Fruit fly (Drosophila melanogaster) whole organism, embryonic: Measurements from ENCODE around the gene CG18598.

Experiments
- Aef1 ChIP-seq: fragments of 200-800 bp; sonication (Bioruptor generic); IDR thresholded peaks from 3 replicates; pipeline ENCODE4 v1.3.6; 2022; ENCODE audit warnings: missing biosample characterization, missing genetic modification characterization
- CG12942 ChIP-seq: fragments of 200-800 bp; sonication (Bioruptor generic); optimal IDR thresholded peaks from 3 replicates; lab custom pipeline; 2016; ENCODE audit warnings: missing biosample characterization, missing genetic modification characterization
- CG15514 ChIP-seq: fragments of 200-800 bp; sonication (Bioruptor generic); optimal IDR thresholded peaks from 3 replicates; lab custom pipeline; 2017; ENCODE audit warnings: missing biosample characterization, missing genetic modification characterization, mild to moderate bottlenecking, moderate library complexity, missing genetic modification reagents
- CG1602 ChIP-seq: fragments of 200-800 bp; sonication (Bioruptor generic); optimal IDR thresholded peaks from 3 replicates; lab custom pipeline; 2016; ENCODE audit warnings: missing biosample characterization, missing genetic modification characterization
- CG17186 ChIP-seq: fragments of 200-800 bp; sonication (Bioruptor generic); optimal IDR thresholded peaks from 3 replicates; lab custom pipeline; 2017; ENCODE audit warnings: missing biosample characterization, missing genetic modification reagents, missing genetic modification characterization
- CG30431 ChIP-seq: fragments of 200-800 bp; sonication (Bioruptor generic); optimal IDR thresholded peaks from 2 replicates; lab custom pipeline; 2017; ENCODE audit warnings: missing biosample characterization, missing genetic modification characterization
- CG31365 ChIP-seq: fragments of 200-800 bp; sonication (Bioruptor generic); optimal IDR thresholded peaks from 2 replicates; lab custom pipeline; 2018; ENCODE audit warnings: missing biosample characterization, mild to moderate bottlenecking, missing genetic modification characterization
- CG34376 ChIP-seq: fragments of 200-800 bp; sonication (Bioruptor generic); optimal IDR thresholded peaks from 2 replicates; lab custom pipeline; 2018; ENCODE audit warnings: missing biosample characterization, mild to moderate bottlenecking, missing genetic modification characterization
- CG3726 ChIP-seq: fragments of 200-800 bp; sonication (Bioruptor generic); IDR thresholded peaks from 3 replicates; pipeline ENCODE4, ENCODE4 v1.3.6; 2022; ENCODE audit warnings: missing biosample characterization, missing genetic modification characterization
- CG3995 ChIP-seq: fragments of 200-800 bp; sonication (Bioruptor generic); optimal IDR thresholded peaks from 3 replicates; lab custom pipeline; 2016; ENCODE audit warnings: missing biosample characterization, missing genetic modification characterization
- CG4360 ChIP-seq: fragments of 200-800 bp; sonication (Bioruptor generic); IDR thresholded peaks from 2 replicates; pipeline ENCODE4 v1.3.6; 2022; ENCODE audit warnings: missing biosample characterization, missing genetic modification characterization
- CG6791 ChIP-seq: fragments of 200-800 bp; sonication (Bioruptor generic); IDR thresholded peaks from 3 replicates; pipeline ENCODE4 v1.3.6; 2022; ENCODE audit warnings: missing biosample characterization, missing genetic modification characterization; ENCODE audit not compliant: partially characterized antibody
- CG7963 ChIP-seq: fragments of 200-800 bp; sonication (Bioruptor generic); IDR thresholded peaks from 3 replicates; pipeline ENCODE4 v1.3.6; 2022; ENCODE audit warnings: missing biosample characterization, missing genetic modification characterization; ENCODE audit not compliant: partially characterized antibody
- CG8924 ChIP-seq: fragments of 200-800 bp; optimal IDR thresholded peaks from 3 replicates; lab custom pipeline; 2019; ENCODE audit warnings: missing biosample characterization, mild to moderate bottlenecking, missing genetic modification characterization, moderate library complexity
- CG9437 ChIP-seq: fragments of 200-800 bp; sonication (Bioruptor generic); optimal IDR thresholded peaks from 2 replicates; lab custom pipeline; 2018; ENCODE audit warnings: missing biosample characterization, mild to moderate bottlenecking, missing genetic modification characterization
- CG9797 ChIP-seq: fragments of 200-800 bp; sonication (Bioruptor generic); optimal IDR thresholded peaks from 3 replicates; lab custom pipeline; 2018; ENCODE audit warnings: missing biosample characterization, mild to moderate bottlenecking, missing genetic modification characterization
- Deaf1 ChIP-seq: fragments of 200-800 bp; optimal IDR thresholded peaks from 3 replicates; lab custom pipeline; 2019; ENCODE audit warnings: missing biosample characterization, mild to moderate bottlenecking, missing genetic modification characterization, moderate library complexity
- Elba2 ChIP-seq: fragments of 200-800 bp; sonication (Bioruptor generic); optimal IDR thresholded peaks from 3 replicates; lab custom pipeline; 2016; ENCODE audit warnings: missing biosample characterization, missing genetic modification characterization
- MESR4 ChIP-seq: fragments of 200-800 bp; sonication (Bioruptor generic); optimal IDR thresholded peaks from 2 replicates; lab custom pipeline; 2018; ENCODE audit warnings: missing biosample characterization, mild to moderate bottlenecking, missing genetic modification characterization, moderate library complexity
- NC2α ChIP-seq: fragments of 200-800 bp; sonication (Bioruptor generic); optimal IDR thresholded peaks from 2 replicates; lab custom pipeline; 2016; ENCODE audit warnings: missing biosample characterization, missing genetic modification characterization
- NfI ChIP-seq: fragments of 200-800 bp; sonication (Bioruptor generic); optimal IDR thresholded peaks from 3 replicates; lab custom pipeline; 2018; ENCODE audit warnings: missing biosample characterization, mild to moderate bottlenecking, missing genetic modification characterization, moderate library complexity
- Opbp ChIP-seq: fragments of 200-800 bp; sonication (Bioruptor generic); IDR thresholded peaks from 3 replicates; pipeline ENCODE4 v1.3.6; 2022; ENCODE audit warnings: missing biosample characterization, missing genetic modification characterization; ENCODE audit not compliant: partially characterized antibody
- PHDP ChIP-seq: fragments of 200-800 bp; sonication (Bioruptor generic); optimal IDR thresholded peaks from 3 replicates; lab custom pipeline; 2018; ENCODE audit warnings: missing biosample characterization, mild to moderate bottlenecking, missing genetic modification characterization, moderate library complexity
- Sin3A ChIP-seq: fragments of >200 bp; optimal IDR thresholded peaks from 2 replicates; lab custom pipeline; 2018
- Sry-δ ChIP-seq: fragments of 200-800 bp; sonication (Bioruptor generic); optimal IDR thresholded peaks from 2 replicates; lab custom pipeline; 2016; ENCODE audit warnings: missing biosample characterization, missing genetic modification characterization
- Xrp1 ChIP-seq: fragments of 200-800 bp; sonication (Bioruptor generic); IDR thresholded peaks from 2 replicates; pipeline ENCODE4 v1.3.6; 2022; ENCODE audit warnings: missing biosample characterization, missing genetic modification characterization
- YL-1 ChIP-seq: fragments of 200-800 bp; sonication (Bioruptor generic); optimal IDR thresholded peaks from 3 replicates; lab custom pipeline; 2017; ENCODE audit warnings: missing biosample characterization, mild to moderate bottlenecking, missing genetic modification characterization
- ap ChIP-seq: fragments of 200-800 bp; sonication (Bioruptor generic); IDR thresholded peaks from 2 replicates; pipeline ENCODE4 v1.3.6; 2022; ENCODE audit warnings: missing biosample characterization, missing genetic modification characterization
- bab2 ChIP-seq: fragments of 200-800 bp; sonication (Bioruptor generic); optimal IDR thresholded peaks from 2 replicates; lab custom pipeline; 2016; ENCODE audit warnings: missing biosample characterization, missing genetic modification characterization
- crol ChIP-seq: fragments of 200-800 bp; sonication (Bioruptor generic); IDR thresholded peaks from 2 replicates; pipeline ENCODE4 v1.3.6; 2022; ENCODE audit warnings: missing biosample characterization, missing genetic modification characterization
- dmrt99B ChIP-seq: fragments of 200-800 bp; sonication (Bioruptor generic); optimal IDR thresholded peaks from 2 replicates; lab custom pipeline; 2018; ENCODE audit warnings: missing biosample characterization, mild to moderate bottlenecking, missing genetic modification characterization, moderate library complexity
- hbn ChIP-seq: fragments of 200-800 bp; sonication (Bioruptor generic); IDR thresholded peaks from 2 replicates; pipeline ENCODE4 v1.3.6; 2022; ENCODE audit warnings: missing biosample characterization, missing genetic modification characterization; ENCODE audit not compliant: partially characterized antibody
- klu ChIP-seq: fragments of 200-800 bp; sonication (Bioruptor generic); IDR thresholded peaks from 2 replicates; pipeline ENCODE4 v1.3.6; 2022; ENCODE audit warnings: missing biosample characterization, missing genetic modification characterization
- knrl ChIP-seq: fragments of 200-800 bp; sonication (Bioruptor generic); IDR thresholded peaks from 3 replicates; pipeline ENCODE4 v1.3.6; 2022; ENCODE audit warnings: missing biosample characterization, missing genetic modification characterization; ENCODE audit not compliant: partially characterized antibody
- mirr ChIP-seq: fragments of 200-800 bp; sonication (Bioruptor generic); optimal IDR thresholded peaks from 3 replicates; lab custom pipeline; 2018; ENCODE audit warnings: missing biosample characterization, mild to moderate bottlenecking, missing genetic modification characterization
- nerfin-1 ChIP-seq: fragments of 200-800 bp; sonication (Bioruptor generic); optimal IDR thresholded peaks from 3 replicates; lab custom pipeline; 2019; ENCODE audit warnings: missing biosample characterization, mild to moderate bottlenecking, missing genetic modification characterization, moderate library complexity
- nerfin-2 ChIP-seq: fragments of 200-800 bp; sonication (Bioruptor generic); IDR thresholded peaks from 2 replicates; pipeline ENCODE4 v1.3.6; 2022; ENCODE audit warnings: missing biosample characterization, missing genetic modification characterization; ENCODE audit not compliant: partially characterized antibody
- nmo ChIP-seq: fragments of 200-800 bp; sonication (Bioruptor generic); optimal IDR thresholded peaks from 2 replicates; lab custom pipeline; 2018; ENCODE audit warnings: missing biosample characterization, mild to moderate bottlenecking, missing genetic modification characterization, moderate library complexity
- pan ChIP-seq, 4 experiments: fragments of >200 bp in 3 of 4; fragments of 200-800 bp in 1 of 4; sonication (Bioruptor generic) in 1 of 4; optimal IDR thresholded peaks in 3 of 4; IDR thresholded peaks in 1 of 4; 2 replicates each; pipeline versions ENCODE4 v1.3.6 to Lab custom; 2017 to 2022; ENCODE audit warnings: missing biosample characterization in 2 of 4, missing genetic modification characterization in 2 of 4, mixed read lengths in 1 of 4
- rib ChIP-seq: fragments of 200-800 bp; sonication (Bioruptor generic); IDR thresholded peaks from 2 replicates; pipeline ENCODE4 v1.3.6; 2022; ENCODE audit warnings: missing biosample characterization, missing genetic modification characterization
- sima ChIP-seq: fragments of 200-800 bp; sonication (Bioruptor generic); optimal IDR thresholded peaks from 2 replicates; lab custom pipeline; 2016; ENCODE audit warnings: missing biosample characterization, missing genetic modification characterization
- slp2 ChIP-seq: fragments of 200-800 bp; sonication (Bioruptor generic); optimal IDR thresholded peaks from 2 replicates; lab custom pipeline; 2016; ENCODE audit warnings: missing biosample characterization, missing genetic modification characterization
- sug ChIP-seq: fragments of 200-800 bp; optimal IDR thresholded peaks from 2 replicates; lab custom pipeline; 2019; ENCODE audit warnings: missing biosample characterization, mild to moderate bottlenecking, missing genetic modification characterization, moderate library complexity
- tin ChIP-seq: fragments of 200-800 bp; sonication (Bioruptor generic); optimal IDR thresholded peaks from 3 replicates; lab custom pipeline; 2016; ENCODE audit warnings: missing biosample characterization, missing genetic modification characterization
- trh ChIP-seq: fragments of 200-800 bp; sonication (Bioruptor generic); optimal IDR thresholded peaks from 2 replicates; lab custom pipeline; 2016; ENCODE audit warnings: missing biosample characterization, missing genetic modification characterization
- wek ChIP-seq: fragments of 200-800 bp; sonication (Bioruptor generic); optimal IDR thresholded peaks from 3 replicates; lab custom pipeline; 2018; ENCODE audit warnings: missing biosample characterization, mild to moderate bottlenecking, missing genetic modification characterization, moderate library complexity
- zfh1 ChIP-seq: fragments of 200-800 bp; sonication (Bioruptor generic); IDR thresholded peaks from 3 replicates; pipeline ENCODE4 v1.3.6; 2022; ENCODE audit warnings: missing biosample characterization, missing genetic modification characterization

CG18598 gene

DNA sequence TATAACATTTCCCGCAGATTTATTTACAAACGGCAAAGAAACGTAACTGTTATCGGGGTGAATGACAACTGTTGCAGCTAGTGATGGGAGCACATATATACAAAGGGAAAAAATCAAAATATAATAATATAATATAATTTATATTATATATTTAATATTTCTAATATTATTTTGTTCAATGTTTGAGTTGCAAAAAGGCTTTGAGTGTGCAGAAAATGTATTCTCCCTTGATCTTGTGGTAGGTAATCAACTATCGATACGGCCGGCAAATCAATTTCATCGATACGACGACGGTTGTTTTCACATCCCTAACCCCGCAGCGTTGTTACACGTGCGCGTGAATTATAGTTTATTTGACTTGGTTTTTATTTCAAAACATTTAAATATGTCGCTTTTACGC, 27.5 kb upstream of the CG18598 start, which contains the start of the genes mTerf5 and Non3 (continued):
- TF ChIP-seq NC2α (GFP tag; lab: Kevin White, UChicago): no peak
- peak; percentile 85 for TF ChIP-seq Sry-δ (GFP tag; lab: Kevin White, UChicago)
- TF ChIP-seq slp2 (GFP tag; lab: Kevin White, UChicago): no peak
- TF ChIP-seq knrl (GFP tag; lab: Robert Waterston, UW): peak; percentile 92
- TF ChIP-seq CG12942 (GFP tag; lab: Kevin White, UChicago): peak; percentile 46
- peak; percentile 60 for TF ChIP-seq PHDP (tag; lab: Kevin White, UChicago)
- TF ChIP-seq CG31365 (tag; lab: Kevin White, UChicago): no peak
- no peak for TF ChIP-seq CG3726 (GFP tag; lab: Robert Waterston, UW)
- no peak for TF ChIP-seq Deaf1
- no peak for TF ChIP-seq CG3995 (GFP tag; lab: Kevin White, UChicago)
- no peak for TF ChIP-seq wek
- peak; percentile 73 for TF ChIP-seq Xrp1 (GFP tag; lab: Robert Waterston, UW)
- peak; percentile 15 for TF ChIP-seq CG9797 (GFP tag; lab: Kevin White, UChicago)
- peak; percentile 86 for TF ChIP-seq CG9437 (GFP tag; lab: Kevin White, UChicago)
- no peak for TF ChIP-seq dmrt99B (tag; lab: Kevin White, UChicago)
- TF ChIP-seq ap (GFP tag; lab: Robert Waterston, UW): no peak
- peak; percentile 36 for TF ChIP-seq MESR4
- TF ChIP-seq bab2 (GFP tag; lab: Kevin White, UChicago): peak; percentile 38
- peak; percentile 41 for TF ChIP-seq CG1602 (GFP tag; lab: Kevin White, UChicago)
- no peak for TF ChIP-seq pan (optimal IDR thresholded peaks at IDR 0.05; lab: Kevin White, UChicago)
- peak in 1 of 2 experiments; percentile 60 for TF ChIP-seq pan (GFP tag; optimal IDR thresholded peaks at IDR 0.05 in 1 of 2, IDR thresholded peaks at IDR 0.05 in 1 of 2)
- peak; percentile 72 for TF ChIP-seq nerfin-2 (GFP tag; lab: Robert Waterston, UW)

- TF ChIP-seq klu (GFP tag; lab: Robert Waterston, UW) (peak; percentile 30; the same call in 1 of the 2 replicates), CG4360 (GFP tag; lab: Robert Waterston, UW) (peak; percentile 92), tin (GFP tag; lab: Kevin White, UChicago) (peak; percentile 4), NfI (GFP tag; lab: Kevin White, UChicago) (no peak), MESR4 (peak; percentile 34), Opbp (GFP tag; lab: Robert Waterston, UW) (peak; percentile 87; the same call in 2 of the 3 replicates), CG8924 (no peak), CG12942 (GFP tag; lab: Kevin White, UChicago) (no peak), Sin3A (lab: Kevin White, UChicago) (peak; percentile 60), YL-1 (GFP tag; lab: Kevin White, UChicago) (peak; percentile 0), CG15514 (peak; percentile 43), Aef1 (GFP tag; lab: Robert Waterston, UW) (peak; percentile 11; the same call in 1 of the 3 replicates), nmo (GFP tag; lab: Kevin White, UChicago) (peak; percentile 47), CG34376 (peak; percentile 12), crol (GFP tag; lab: Robert Waterston, UW) (peak; percentile 35; the same call in 1 of the 2 replicates), knrl (GFP tag; lab: Robert Waterston, UW) (peak; percentile 79), sima (GFP tag; lab: Kevin White, UChicago) (no peak), sug (tag; lab: Kevin White, UChicago) (peak; percentile 25), mirr (peak; percentile 21), trh (GFP tag; lab: Kevin White, UChicago) (no peak), CG30431 (GFP tag; lab: Kevin White, UChicago) (no peak), hbn (peak; percentile 69), CG6791 (peak; percentile 86), CG7963 (GFP tag; lab: Robert Waterston, UW) (peak; percentile 90), zfh1 (GFP tag; lab: Robert Waterston, UW) (0 out of 3 replicates have a peak, but pooled peaks have one; percentile 17), rib (GFP tag; lab: Robert Waterston, UW) (no peak), CG17186 (GFP tag; lab: Kevin White, UChicago) (peak; percentile 19), nerfin-1 (tag; lab: Kevin White, UChicago) (peak; percentile 18), Elba2 (GFP tag; lab: Kevin White, UChicago) (no peak)
Measured at dm6 chr3R:18226043-18226808, 24.7 kb upstream of the CG18598 start, which contains the start of the genes CG7168 and Mdh2. CG7168 (minus strand) TSS chr3R:18226082. Mdh2 (plus strand) TSS chr3R:18226396.
